Fruit fly (Drosophila melanogaster) whole organism, embryonic: ENCODE measurements around the gene Art8.

ENCODE experiments used
- Adf1 ChIP-seq: fragments of 200-800 bp; sonication (Bioruptor generic); IDR thresholded peaks from 2 replicates; pipeline ENCODE4 v1.3.6; 2022; ENCODE audit warnings: missing biosample characterization, missing genetic modification characterization
- C15 ChIP-seq: fragments of 200-800 bp; sonication (Bioruptor generic); IDR thresholded peaks from 3 replicates; pipeline ENCODE4 v1.3.6; 2022; ENCODE audit warnings: missing biosample characterization, missing genetic modification characterization
- CG10543 ChIP-seq: fragments of 200-800 bp; sonication (Bioruptor generic); optimal IDR thresholded peaks from 3 replicates; lab custom pipeline; 2017; ENCODE audit warnings: missing biosample characterization, mild to moderate bottlenecking, missing genetic modification characterization, moderate library complexity
- CG10979 ChIP-seq: fragments of 200-800 bp; sonication (Bioruptor generic); optimal IDR thresholded peaks from 2 replicates; lab custom pipeline; 2018; ENCODE audit warnings: missing biosample characterization, mild to moderate bottlenecking, missing genetic modification characterization, moderate library complexity
- CG11247 ChIP-seq: fragments of 200-800 bp; sonication (Bioruptor generic); IDR thresholded peaks from 2 replicates; pipeline ENCODE4 v1.3.6; 2022; ENCODE audit warnings: missing biosample characterization, missing genetic modification characterization
- CG12299 ChIP-seq: fragments of 200-800 bp; sonication (Bioruptor generic); optimal IDR thresholded peaks from 2 replicates; lab custom pipeline; 2018; ENCODE audit warnings: missing biosample characterization, mild to moderate bottlenecking, missing genetic modification characterization
- CG12391 ChIP-seq: fragments of 200-800 bp; sonication (Bioruptor generic); optimal IDR thresholded peaks from 3 replicates; lab custom pipeline; 2018; ENCODE audit warnings: missing biosample characterization, mild to moderate bottlenecking, missing genetic modification characterization, moderate library complexity
- CG17328 ChIP-seq: fragments of 200-800 bp; sonication (Bioruptor generic); IDR thresholded peaks from 2 replicates; pipeline ENCODE4 v1.3.6; 2022; ENCODE audit warnings: missing biosample characterization, missing genetic modification characterization
- CG31365 ChIP-seq: fragments of 200-800 bp; sonication (Bioruptor generic); optimal IDR thresholded peaks from 2 replicates; lab custom pipeline; 2018; ENCODE audit warnings: missing biosample characterization, mild to moderate bottlenecking, missing genetic modification characterization
- CG34224 ChIP-seq: fragments of 200-800 bp; sonication (Bioruptor generic); IDR thresholded peaks from 3 replicates; pipeline ENCODE4 v1.3.6; 2022; ENCODE audit warnings: missing biosample characterization, missing genetic modification characterization; ENCODE audit not compliant: partially characterized antibody
- CG34376 ChIP-seq: fragments of 200-800 bp; sonication (Bioruptor generic); optimal IDR thresholded peaks from 2 replicates; lab custom pipeline; 2018; ENCODE audit warnings: missing biosample characterization, mild to moderate bottlenecking, missing genetic modification characterization
- CG34422 ChIP-seq: fragments of 200-800 bp; sonication (Bioruptor generic); IDR thresholded peaks from 3 replicates; pipeline ENCODE4 v1.3.6; 2022; ENCODE audit warnings: missing biosample characterization, missing genetic modification characterization
- CG3995 ChIP-seq: fragments of 200-800 bp; sonication (Bioruptor generic); optimal IDR thresholded peaks from 3 replicates; lab custom pipeline; 2016; ENCODE audit warnings: missing biosample characterization, missing genetic modification characterization
- CG42726 ChIP-seq: fragments of 200-800 bp; sonication (Bioruptor generic); IDR thresholded peaks from 2 replicates; pipeline ENCODE4 v1.3.6; 2022; ENCODE audit warnings: missing biosample characterization, missing genetic modification characterization; ENCODE audit not compliant: partially characterized antibody
- CG4328 ChIP-seq: fragments of 200-800 bp; sonication (Bioruptor generic); optimal IDR thresholded peaks from 3 replicates; lab custom pipeline; 2017; ENCODE audit warnings: missing biosample characterization, missing genetic modification reagents, missing genetic modification characterization
- CG4424 ChIP-seq: fragments of 200-800 bp; sonication (Bioruptor generic); optimal IDR thresholded peaks from 3 replicates; lab custom pipeline; 2016; ENCODE audit warnings: missing biosample characterization, missing genetic modification characterization
- CG4820 ChIP-seq: fragments of 200-800 bp; sonication (Bioruptor generic); optimal IDR thresholded peaks from 3 replicates; lab custom pipeline; 2016; ENCODE audit warnings: missing biosample characterization, missing genetic modification characterization
- CG7271 ChIP-seq: fragments of 200-800 bp; sonication (Bioruptor generic); optimal IDR thresholded peaks from 2 replicates; lab custom pipeline; 2018; ENCODE audit warnings: missing biosample characterization, mild to moderate bottlenecking, missing genetic modification characterization, moderate library complexity
- CG7372 ChIP-seq: fragments of 200-800 bp; sonication (Bioruptor generic); IDR thresholded peaks from 2 replicates; pipeline ENCODE4 v1.3.6; 2022; ENCODE audit warnings: missing biosample characterization, missing genetic modification characterization
- CG7928 ChIP-seq: fragments of 200-800 bp; sonication (Bioruptor generic); optimal IDR thresholded peaks from 2 replicates; lab custom pipeline; 2017; ENCODE audit warnings: missing biosample characterization, mild to moderate bottlenecking, missing genetic modification characterization
- CG7963 ChIP-seq: fragments of 200-800 bp; sonication (Bioruptor generic); IDR thresholded peaks from 3 replicates; pipeline ENCODE4 v1.3.6; 2022; ENCODE audit warnings: missing biosample characterization, missing genetic modification characterization; ENCODE audit not compliant: partially characterized antibody
- CG8359 ChIP-seq: fragments of 200-800 bp; sonication (Bioruptor generic); optimal IDR thresholded peaks from 2 replicates; lab custom pipeline; 2017; ENCODE audit warnings: missing biosample characterization, mild to moderate bottlenecking, missing genetic modification characterization, borderline replicate concordance
- Chrac-16 ChIP-seq: fragments of 200-800 bp; sonication (Bioruptor generic); optimal IDR thresholded peaks from 3 replicates; lab custom pipeline; 2016; ENCODE audit warnings: missing biosample characterization, missing genetic modification characterization
- Doc2 ChIP-seq: fragments of 200-800 bp; sonication (Bioruptor generic); IDR thresholded peaks from 2 replicates; pipeline ENCODE4 v1.3.6; 2022; ENCODE audit warnings: missing biosample characterization, missing genetic modification characterization
- Dref ChIP-seq: fragments of 200-800 bp; sonication (Bioruptor generic); IDR thresholded peaks from 2 replicates; pipeline ENCODE4 v1.3.6; 2022; ENCODE audit warnings: missing biosample characterization, missing genetic modification characterization
- Ets65A ChIP-seq: fragments of 200-800 bp; sonication (Bioruptor generic); peaks from one replicate; lab custom pipeline; 2016; ENCODE audit warnings: missing biosample characterization, missing genetic modification characterization
- MBD-R2 ChIP-seq: fragments of 200-800 bp; sonication (Bioruptor generic); IDR thresholded peaks from 2 replicates; pipeline ENCODE4 v1.3.6; 2022; ENCODE audit warnings: missing biosample characterization, missing genetic modification characterization
- Med ChIP-seq: fragments of 200-800 bp; sonication (Bioruptor generic); peaks from one replicate; lab custom pipeline; 2016; ENCODE audit warnings: missing biosample characterization, missing genetic modification characterization, mild to moderate bottlenecking, inconsistent platforms, moderate library complexity
- NFAT ChIP-seq: fragments of 200-800 bp; sonication (Bioruptor generic); IDR thresholded peaks from 2 replicates; pipeline ENCODE4 v1.3.6; 2022; ENCODE audit warnings: missing biosample characterization, missing genetic modification characterization
- Pdp1 ChIP-seq, 2 experiments: fragments of 200-800 bp; sonication (Bioruptor generic); optimal IDR thresholded peaks; 3 replicates each; lab custom pipeline; 2016; ENCODE audit warnings: missing biosample characterization in 2 of 2, missing genetic modification characterization in 2 of 2, mild to moderate bottlenecking in 1 of 2, moderate library complexity in 1 of 2
- Rfx ChIP-seq: fragments of 200-800 bp; sonication (Bioruptor generic); IDR thresholded peaks from 2 replicates; pipeline ENCODE4 v1.3.6; 2022; ENCODE audit warnings: missing biosample characterization, missing genetic modification characterization
- TFAM ChIP-seq: fragments of 200-800 bp; sonication (Bioruptor generic); optimal IDR thresholded peaks from 2 replicates; lab custom pipeline; 2017; ENCODE audit warnings: missing biosample characterization, missing genetic modification characterization, inconsistent platforms
- Xrp1 ChIP-seq: fragments of 200-800 bp; sonication (Bioruptor generic); IDR thresholded peaks from 2 replicates; pipeline ENCODE4 v1.3.6; 2022; ENCODE audit warnings: missing biosample characterization, missing genetic modification characterization
- ab ChIP-seq: fragments of 200-800 bp; sonication (Bioruptor generic); optimal IDR thresholded peaks from 2 replicates; lab custom pipeline; 2016; ENCODE audit warnings: missing biosample characterization, missing genetic modification characterization
- aop ChIP-seq: fragments of 200-800 bp; sonication (Bioruptor generic); IDR thresholded peaks from 2 replicates; pipeline ENCODE4 v1.3.6; 2022; ENCODE audit warnings: missing biosample characterization, missing genetic modification characterization
- ara ChIP-seq: fragments of 200-800 bp; sonication (Bioruptor generic); IDR thresholded peaks from 2 replicates; pipeline ENCODE4 v1.3.6; 2022; ENCODE audit warnings: missing biosample characterization, missing genetic modification characterization
- bsh ChIP-seq, 2 experiments: fragments of 200-800 bp; sonication (Bioruptor generic); optimal IDR thresholded peaks; 2 replicates each; lab custom pipeline; 2017 to 2018; ENCODE audit warnings: mild to moderate bottlenecking in 2 of 2, missing biosample characterization in 2 of 2, missing genetic modification characterization in 2 of 2, moderate library complexity in 1 of 2
- dmrt11E ChIP-seq: fragments of 200-800 bp; sonication (Bioruptor generic); optimal IDR thresholded peaks from 3 replicates; lab custom pipeline; 2018; ENCODE audit warnings: missing biosample characterization, mild to moderate bottlenecking, missing genetic modification characterization, moderate library complexity
- kni ChIP-seq: fragments of 200-800 bp; sonication (Bioruptor generic); optimal IDR thresholded peaks from 3 replicates; lab custom pipeline; 2017; ENCODE audit warnings: mild to moderate bottlenecking, missing biosample characterization, missing genetic modification reagents, missing genetic modification characterization
- otp ChIP-seq: fragments of 200-800 bp; sonication (Bioruptor generic); IDR thresholded peaks from 3 replicates; pipeline ENCODE4, ENCODE4 v1.3.6; 2022; ENCODE audit warnings: missing biosample characterization, missing genetic modification characterization
- p53 ChIP-seq: fragments of 200-800 bp; sonication (Bioruptor generic); optimal IDR thresholded peaks from 2 replicates; lab custom pipeline; 2016; ENCODE audit warnings: missing biosample characterization, missing genetic modification characterization
- prd ChIP-seq, 3 experiments: fragments of >200 bp in 2 of 3; fragments of 200-800 bp in 1 of 3; sonication (Bioruptor generic) in 1 of 3; optimal IDR thresholded peaks in 2 of 3; IDR thresholded peaks in 1 of 3; 2 replicates in 2 of 3; 3 replicates in 1 of 3; pipeline versions ENCODE4 v1.3.6 to Lab custom; 2017 to 2022; ENCODE audit warnings: missing biosample characterization in 1 of 3, missing genetic modification characterization in 1 of 3
- psq ChIP-seq: fragments of 200-800 bp; sonication (Bioruptor generic); optimal IDR thresholded peaks from 2 replicates; lab custom pipeline; 2017; ENCODE audit warnings: missing biosample characterization, missing genetic modification characterization
- pzg ChIP-seq: fragments of 200-800 bp; sonication (Bioruptor generic); optimal IDR thresholded peaks from 3 replicates; lab custom pipeline; 2018; ENCODE audit warnings: missing biosample characterization, mild to moderate bottlenecking, missing genetic modification characterization, moderate library complexity
- salm ChIP-seq: fragments of 200-800 bp; sonication (Bioruptor generic); optimal IDR thresholded peaks from 2 replicates; lab custom pipeline; 2018; ENCODE audit warnings: missing biosample characterization, mild to moderate bottlenecking, missing genetic modification characterization
- sd ChIP-seq: fragments of 200-800 bp; sonication (Bioruptor generic); optimal IDR thresholded peaks from 3 replicates; lab custom pipeline; 2018; ENCODE audit warnings: missing biosample characterization, mild to moderate bottlenecking, missing genetic modification characterization, moderate library complexity
- sim ChIP-seq: fragments of 200-800 bp; sonication (Bioruptor generic); IDR thresholded peaks from 2 replicates; pipeline ENCODE4 v1.3.6; 2022; ENCODE audit warnings: missing biosample characterization, missing genetic modification characterization
- stwl ChIP-seq: fragments of 200-800 bp; sonication (Bioruptor generic); optimal IDR thresholded peaks from 3 replicates; lab custom pipeline; 2018; ENCODE audit warnings: missing biosample characterization, mild to moderate bottlenecking, missing genetic modification characterization, moderate library complexity
- tio ChIP-seq: fragments of 200-800 bp; sonication (Bioruptor generic); optimal IDR thresholded peaks from 2 replicates; lab custom pipeline; 2017; ENCODE audit warnings: missing biosample characterization, missing genetic modification characterization, inconsistent platforms

The Art8 gene

dm6 chr2L:11014671-11015070 is 3.8 kb upstream of the Art8 start (continued):
- TF ChIP-seq sim (GFP tag; lab: Robert Waterston, UW) (no peak), CG4328 (GFP tag; lab: Kevin White, UChicago) (no peak), ab (GFP tag; lab: Kevin White, UChicago) (no peak), CG34376 (GFP tag; lab: Kevin White, UChicago) (no peak), Rfx (no peak), CG7963 (GFP tag; lab: Robert Waterston, UW) (no peak), CG3995 (GFP tag; lab: Kevin White, UChicago) (no peak), CG31365 (no peak), Adf1 (GFP tag; lab: Robert Waterston, UW) (no peak), CG4820 (GFP tag; lab: Kevin White, UChicago) (no peak), bsh (GFP tag; optimal IDR thresholded peaks at IDR 0.05; lab: Kevin White, UChicago) (peak; percentile 28 to 55), aop (GFP tag; lab: Robert Waterston, UW) (no peak), CG34422 (GFP tag; lab: Robert Waterston, UW) (no peak), psq (GFP tag; lab: Kevin White, UChicago) (no peak), dmrt11E (tag; lab: Kevin White, UChicago) (peak; percentile 4), CG10979 (tag; lab: Kevin White, UChicago) (peak; percentile 25), salm (no peak), Doc2 (GFP tag; lab: Robert Waterston, UW) (no peak), CG7271 (tag; lab: Kevin White, UChicago) (no peak), CG12391 (tag; lab: Kevin White, UChicago) (no peak), TFAM (no peak)

DNA sequence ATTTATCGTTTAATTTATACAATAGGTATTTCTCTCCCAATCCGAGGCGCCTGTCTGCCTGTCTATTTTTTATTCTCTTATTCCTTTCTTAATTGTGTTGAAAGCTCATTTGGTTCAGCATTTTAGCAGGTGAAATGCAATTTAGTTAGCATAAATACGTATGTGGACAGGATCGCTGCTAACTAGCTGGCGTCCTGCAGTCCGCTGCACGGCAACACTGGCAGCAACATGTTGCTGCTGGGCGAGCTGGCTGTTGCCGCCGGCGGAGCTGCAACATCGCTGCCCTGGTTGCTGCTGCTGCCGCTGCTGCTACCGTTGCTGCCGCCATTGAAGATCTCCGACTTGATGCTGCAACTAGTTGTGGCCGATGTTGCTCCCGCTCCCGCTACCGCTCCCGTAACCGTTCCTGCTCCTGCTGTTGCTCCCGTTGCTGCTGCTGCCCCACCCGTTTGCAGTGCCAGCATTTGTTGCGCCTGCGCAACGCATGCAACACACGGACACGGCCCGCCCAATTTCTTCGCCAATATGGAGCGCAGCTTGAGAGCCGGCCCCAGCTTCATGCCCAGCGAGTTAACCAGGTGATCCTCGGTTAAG is 3.2 kb upstream of the Art8 start:
- TF ChIP-seq CG7372 (GFP tag; lab: Robert Waterston, UW) (no peak), CG4424 (peak; percentile 96), Med (GFP tag; lab: Kevin White, UChicago) (peak; percentile 44), p53 (GFP tag; lab: Kevin White, UChicago) (no peak), Xrp1 (GFP tag; lab: Robert Waterston, UW) (no peak), CG42726 (GFP tag; lab: Robert Waterston, UW) (no peak), CG11247 (0 out of 2 replicates have a peak, but pooled peaks have one; percentile 27), NFAT (GFP tag; lab: Robert Waterston, UW) (no peak), prd (optimal IDR thresholded peaks at IDR 0.05; lab: Kevin White, UChicago) (no peak), prd (GFP tag; IDR thresholded peaks at IDR 0.05; lab: Robert Waterston, UW) (0 out of 3 replicates have a peak, but pooled peaks have one; percentile 14), Chrac-16 (no peak), stwl (tag; lab: Kevin White, UChicago) (peak; percentile 14), Pdp1 (GFP tag; optimal IDR thresholded peaks at IDR 0.05; lab: Kevin White, UChicago) (no peak), tio (GFP tag; lab: Kevin White, UChicago) (no peak), kni (no peak), sd (tag; lab: Kevin White, UChicago) (no peak), Ets65A (GFP tag; lab: Kevin White, UChicago) (peak; percentile 86), otp (GFP tag; lab: Robert Waterston, UW) (no peak), C15 (GFP tag; lab: Robert Waterston, UW) (no peak), CG8359 (GFP tag; lab: Kevin White, UChicago) (no peak), CG34224 (GFP tag; lab: Robert Waterston, UW) (0 out of 3 replicates have a peak, but pooled peaks have one; percentile 14), MBD-R2 (GFP tag; lab: Robert Waterston, UW) (no peak), CG10543 (GFP tag; lab: Kevin White, UChicago) (no peak), CG17328 (GFP tag; lab: Robert Waterston, UW) (0 out of 2 replicates have a peak, but pooled peaks have one; percentile 16), CG12299 (tag; lab: Kevin White, UChicago) (no peak), Dref (GFP tag; lab: Robert Waterston, UW) (0 out of 2 replicates have a peak, but pooled peaks have one; percentile 27), CG7928 (no peak), ara (GFP tag; lab: Robert Waterston, UW) (0 out of 2 replicates have a peak, but pooled peaks have one; percentile 20), pzg (no peak)
